Worm (Caenorhabditis elegans) whole organism, late embryonic: ENCODE results near the gene cdka-1.

ENCODE experiments used
- C08G9.2 ChIP-seq: sonication (generic microtip); optimal IDR thresholded peaks from 2 replicates; lab custom pipeline; 2016; ENCODE audit warnings: mild to moderate bottlenecking, missing genetic modification characterization, moderate library complexity, missing compliant biosample characterization
- K02D7.2 ChIP-seq: sonication (generic microtip); optimal IDR thresholded peaks from 2 replicates; lab custom pipeline; 2017; ENCODE audit warnings: mild to moderate bottlenecking, missing genetic modification characterization, missing compliant biosample characterization
- K09A11.1 ChIP-seq: sonication (generic microtip); optimal IDR thresholded peaks from 2 replicates; lab custom pipeline; 2017; ENCODE audit warnings: antibody characterized with exemption, mild to moderate bottlenecking, missing genetic modification characterization, missing compliant biosample characterization; ENCODE audit not compliant: insufficient read depth
- Y22D7AL.16 ChIP-seq: sonication (generic microtip); optimal IDR thresholded peaks from 2 replicates; lab custom pipeline; 2016; ENCODE audit warnings: missing genetic modification characterization, missing compliant biosample characterization
- ahr-1 ChIP-seq: sonication (generic microtip); optimal IDR thresholded peaks from 2 replicates; lab custom pipeline; 2016; ENCODE audit warnings: missing genetic modification characterization, missing compliant biosample characterization
- ama-1 ChIP-seq: fragments of 150-350 bp; optimal IDR thresholded peaks from 2 replicates; lab custom pipeline; 2014
- ceh-19 ChIP-seq: fragments of 200-800 bp; sonication (Bioruptor generic); optimal IDR thresholded peaks from 2 replicates; lab custom pipeline; 2018; ENCODE audit warnings: mild to moderate bottlenecking, missing genetic modification characterization, missing compliant biosample characterization
- ceh-2 ChIP-seq: sonication (generic microtip); optimal IDR thresholded peaks from 2 replicates; lab custom pipeline; 2016; ENCODE audit warnings: missing genotype, missing genetic modification characterization, missing compliant biosample characterization
- ceh-22 ChIP-seq: sonication (generic microtip); optimal IDR thresholded peaks from 2 replicates; lab custom pipeline; 2017; ENCODE audit warnings: missing biosample characterization, missing genetic modification characterization
- ceh-24 ChIP-seq: sonication (generic microtip); optimal IDR thresholded peaks from 2 replicates; lab custom pipeline; 2016; ENCODE audit warnings: mild to moderate bottlenecking, missing genetic modification characterization, missing compliant biosample characterization
- ceh-30 ChIP-seq: fragments of 150-350 bp; optimal IDR thresholded peaks from 2 replicates; lab custom pipeline; 2014; ENCODE audit warnings: missing biosample characterization, missing genetic modification characterization
- ceh-31 ChIP-seq: sonication (generic microtip); optimal IDR thresholded peaks from 2 replicates; lab custom pipeline; 2016; ENCODE audit warnings: missing genetic modification characterization, missing compliant biosample characterization
- ceh-34 ChIP-seq: sonication (generic microtip); optimal IDR thresholded peaks from 2 replicates; lab custom pipeline; 2016; ENCODE audit warnings: mild to moderate bottlenecking, missing genetic modification characterization, missing compliant biosample characterization
- ceh-45 ChIP-seq: fragments of 200-800 bp; sonication (Bioruptor generic); IDR thresholded peaks from 2 replicates; pipeline ENCODE4 v1.3.6; 2022; ENCODE audit warnings: missing genetic modification reagents, missing genetic modification characterization, missing compliant biosample characterization
- ceh-6 ChIP-seq: fragments of 200-800 bp; sonication (Bioruptor generic); optimal IDR thresholded peaks from 2 replicates; lab custom pipeline; 2018; ENCODE audit warnings: mild to moderate bottlenecking, missing genetic modification characterization, missing compliant biosample characterization
- che-1 ChIP-seq: sonication (generic microtip); optimal IDR thresholded peaks from 2 replicates; lab custom pipeline; 2016; ENCODE audit warnings: mild to moderate bottlenecking, missing genetic modification characterization, missing compliant biosample characterization
- dmd-4 ChIP-seq: sonication (generic microtip); optimal IDR thresholded peaks from 2 replicates; lab custom pipeline; 2016; ENCODE audit warnings: borderline replicate concordance, missing genetic modification characterization, missing compliant biosample characterization
- elt-2 ChIP-seq: sonication (generic microtip); optimal IDR thresholded peaks from 2 replicates; lab custom pipeline; 2016; ENCODE audit warnings: missing genetic modification reagents, missing genetic modification characterization, missing compliant biosample characterization
- eyg-1 ChIP-seq: sonication (generic microtip); optimal IDR thresholded peaks from 2 replicates; lab custom pipeline; 2016; ENCODE audit warnings: missing genotype, missing genetic modification characterization, missing compliant biosample characterization
- fkh-10 ChIP-seq: fragments of 150-350 bp; optimal IDR thresholded peaks from 2 replicates; lab custom pipeline; 2014; ENCODE audit warnings: missing biosample characterization, missing genetic modification reagents, missing genetic modification characterization
- gmeb-2 ChIP-seq: sonication (generic microtip); optimal IDR thresholded peaks from 2 replicates; lab custom pipeline; 2016; ENCODE audit warnings: missing genetic modification characterization, inconsistent platforms, missing compliant biosample characterization
- hlh-13 ChIP-seq: fragments of 200-800 bp; sonication (Bioruptor generic); optimal IDR thresholded peaks from 2 replicates; lab custom pipeline; 2018; ENCODE audit warnings: mild to moderate bottlenecking, missing genetic modification characterization, missing compliant biosample characterization
- hlh-30 ChIP-seq: sonication (generic microtip); optimal IDR thresholded peaks from 2 replicates; lab custom pipeline; 2017; ENCODE audit warnings: antibody characterized with exemption, missing genetic modification characterization, missing compliant biosample characterization; ENCODE audit not compliant: insufficient read depth
- hlh-6 ChIP-seq: sonication (generic microtip); optimal IDR thresholded peaks from 2 replicates; lab custom pipeline; 2016; ENCODE audit warnings: missing genotype, missing genetic modification characterization, missing compliant biosample characterization
- lim-6 ChIP-seq: sonication (generic microtip); optimal IDR thresholded peaks from 2 replicates; lab custom pipeline; 2016; ENCODE audit warnings: missing genetic modification characterization, missing compliant biosample characterization
- lin-11 ChIP-seq: fragments of 200-800 bp; sonication (Bioruptor generic); optimal IDR thresholded peaks from 2 replicates; lab custom pipeline; 2018; ENCODE audit warnings: mild to moderate bottlenecking, missing genetic modification characterization, missing compliant biosample characterization
- mec-3 ChIP-seq: sonication (generic microtip); optimal IDR thresholded peaks from 2 replicates; lab custom pipeline; 2016; ENCODE audit warnings: borderline replicate concordance, missing genetic modification characterization, missing compliant biosample characterization
- nhr-11 ChIP-seq: fragments of 150-350 bp; optimal IDR thresholded peaks from 2 replicates; lab custom pipeline; 2014; ENCODE audit warnings: missing biosample characterization, missing genetic modification characterization
- nhr-232 ChIP-seq: sonication (generic microtip); optimal IDR thresholded peaks from 2 replicates; lab custom pipeline; 2016; ENCODE audit warnings: missing genetic modification characterization, missing compliant biosample characterization
- npax-4 ChIP-seq: sonication (generic microtip); optimal IDR thresholded peaks from 2 replicates; lab custom pipeline; 2016; ENCODE audit warnings: missing genetic modification characterization, missing compliant biosample characterization
- odd-2 ChIP-seq: sonication (generic microtip); optimal IDR thresholded peaks from 2 replicates; lab custom pipeline; 2017; ENCODE audit warnings: antibody characterized with exemption, mild to moderate bottlenecking, missing genetic modification characterization, missing compliant biosample characterization
- pha-4 ChIP-seq: fragments of 150-350 bp; optimal IDR thresholded peaks from 2 replicates; lab custom pipeline; 2018; ENCODE audit warnings: missing biosample characterization, missing genetic modification reagents, missing genetic modification characterization
- pqm-1 ChIP-seq: sonication (generic microtip); optimal IDR thresholded peaks from 2 replicates; lab custom pipeline; 2016; ENCODE audit warnings: missing genetic modification characterization, missing compliant biosample characterization
- ref-2 ChIP-seq: sonication (generic microtip); optimal IDR thresholded peaks from 2 replicates; lab custom pipeline; 2016; ENCODE audit warnings: missing genetic modification characterization, missing compliant biosample characterization
- sdc-2 ChIP-seq: sonication (generic microtip); optimal IDR thresholded peaks from 2 replicates; lab custom pipeline; 2016; ENCODE audit warnings: missing genotype, missing genetic modification characterization, missing compliant biosample characterization
- sox-2 ChIP-seq: fragments of 200-800 bp; sonication (Bioruptor generic); IDR thresholded peaks from 2 replicates; pipeline ENCODE4 v1.3.6; 2022; ENCODE audit warnings: missing genetic modification reagents, missing genetic modification characterization, missing compliant biosample characterization
- syd-9 ChIP-seq: sonication (generic microtip); optimal IDR thresholded peaks from 2 replicates; lab custom pipeline; 2016; ENCODE audit warnings: mild to moderate bottlenecking, missing genetic modification characterization, moderate library complexity, missing compliant biosample characterization
- tbx-2 ChIP-seq: sonication (generic microtip); optimal IDR thresholded peaks from 2 replicates; lab custom pipeline; 2016; ENCODE audit warnings: missing genetic modification characterization, missing compliant biosample characterization
- tbx-7 ChIP-seq: sonication (generic microtip); optimal IDR thresholded peaks from 2 replicates; lab custom pipeline; 2016; ENCODE audit warnings: missing genotype, missing genetic modification characterization, missing compliant biosample characterization
- unc-3 ChIP-seq, 2 experiments: fragments of 200-800 bp in 1 of 2; sonication (Bioruptor generic) in 1 of 2; sonication (generic microtip) in 1 of 2; conservative IDR thresholded peaks in 1 of 2; optimal IDR thresholded peaks in 1 of 2; 2 replicates each; pipeline versions ENCODE4 v1.3.6 to Lab custom; 2016 to 2022; ENCODE audit warnings: missing compliant biosample characterization in 2 of 2, missing genetic modification characterization in 2 of 2, missing genetic modification reagents in 1 of 2
- unc-55 ChIP-seq: sonication (generic microtip); optimal IDR thresholded peaks from 2 replicates; lab custom pipeline; 2017; ENCODE audit warnings: missing biosample characterization, missing genetic modification reagents, missing genetic modification characterization
- unc-86 ChIP-seq: sonication (generic microtip); optimal IDR thresholded peaks from 2 replicates; lab custom pipeline; 2016; ENCODE audit warnings: missing genetic modification characterization, missing compliant biosample characterization
- zip-5 ChIP-seq: sonication (generic microtip); optimal IDR thresholded peaks from 2 replicates; lab custom pipeline; 2016; ENCODE audit warnings: missing genetic modification characterization, missing compliant biosample characterization
- ztf-16 ChIP-seq: sonication (generic microtip); optimal IDR thresholded peaks from 2 replicates; lab custom pipeline; 2017; ENCODE audit warnings: missing genetic modification characterization, missing compliant biosample characterization

cdka-1 gene

DNA sequence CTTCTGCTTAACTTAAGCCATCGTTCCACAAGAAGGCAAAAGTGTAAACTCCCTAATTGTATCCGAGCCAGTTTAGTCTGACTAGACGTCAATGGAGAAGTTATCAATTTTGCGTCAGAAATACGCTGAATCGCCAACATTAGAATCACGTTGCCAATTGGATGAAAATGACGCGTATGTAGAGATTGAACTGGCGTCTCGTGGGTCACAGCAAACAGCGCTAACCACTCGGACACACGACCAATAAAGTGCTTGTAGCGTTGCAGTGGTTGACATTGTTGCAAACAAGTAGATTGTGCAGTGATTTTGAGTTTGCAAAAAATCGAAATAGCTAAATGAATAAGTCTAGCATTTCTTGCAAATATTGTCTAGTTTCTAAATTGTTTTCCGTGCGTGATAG, 31.0 kb downstream of the cdka-1 start (continued):
- TF ChIP-seq syd-9 (tag; lab: Kevin White, UChicago): peak; percentile 80
- peak; percentile 62 for TF ChIP-seq C08G9.2 (tag; lab: Kevin White, UChicago)
- TF ChIP-seq hlh-13 (GFP tag; lab: Kevin White, UChicago): peak; percentile 77
- TF ChIP-seq fkh-10: no peak
- peak; percentile 73 for TF ChIP-seq ceh-19 (GFP tag; lab: Kevin White, UChicago)
- TF ChIP-seq sdc-2 (tag; lab: Kevin White, UChicago): peak; percentile 62
- peak; percentile 59 for TF ChIP-seq unc-86 (tag; lab: Kevin White, UChicago)
- no peak for TF ChIP-seq tbx-7
- TF ChIP-seq tbx-2 (tag; lab: Kevin White, UChicago): peak; percentile 74
- TF ChIP-seq nhr-11 (tag; lab: Kevin White, UChicago): no peak
- TF ChIP-seq ceh-31: peak; percentile 30
- TF ChIP-seq hlh-30 (tag; lab: Kevin White, UChicago): peak; percentile 69
- TF ChIP-seq ceh-2 (tag; lab: Kevin White, UChicago): peak; percentile 34
- TF ChIP-seq ceh-45 (GFP tag; lab: Robert Waterston, UW): peak; percentile 63; the same call in 1 of the 2 replicates
- TF ChIP-seq pha-4: no peak
- peak; percentile 83 for TF ChIP-seq elt-2 (tag; lab: Kevin White, UChicago)
- TF ChIP-seq lim-6 (tag; lab: Kevin White, UChicago): no peak
- peak; percentile 25 for TF ChIP-seq ceh-24 (tag; lab: Kevin White, UChicago)
- no peak for TF ChIP-seq ama-1
- TF ChIP-seq unc-3 (GFP tag; conservative IDR thresholded peaks at IDR 0.05; lab: Robert Waterston, UW): peak; percentile 40; the same call in 1 of the 2 replicates
- TF ChIP-seq unc-3 (tag; optimal IDR thresholded peaks at IDR 0.05; lab: Kevin White, UChicago): peak; percentile 61
- TF ChIP-seq che-1: peak; percentile 86
- TF ChIP-seq eyg-1 (tag; lab: Kevin White, UChicago): peak; percentile 29
- peak; percentile 88 for TF ChIP-seq ref-2 (tag; lab: Kevin White, UChicago)
- peak; percentile 51 for TF ChIP-seq ceh-30 (tag; lab: Kevin White, UChicago)
- TF ChIP-seq sox-2 (GFP tag; lab: Robert Waterston, UW): peak; percentile 65
- peak; percentile 60 for TF ChIP-seq ztf-16 (tag; lab: Kevin White, UChicago)
- TF ChIP-seq odd-2 (tag; lab: Kevin White, UChicago): no peak
- peak; percentile 44 for TF ChIP-seq pqm-1
- TF ChIP-seq ceh-22 (tag; lab: Kevin White, UChicago): no peak
- TF ChIP-seq npax-4 (tag; lab: Kevin White, UChicago): peak; percentile 65
- TF ChIP-seq nhr-232 (tag; lab: Kevin White, UChicago): peak; percentile 75
- TF ChIP-seq unc-55: no peak
- TF ChIP-seq ceh-6 (GFP tag; lab: Kevin White, UChicago): peak; percentile 89
- TF ChIP-seq ahr-1: peak; percentile 69
- peak; percentile 35 for TF ChIP-seq zip-5 (tag; lab: Kevin White, UChicago)
- peak; percentile 66 for TF ChIP-seq dmd-4 (tag; lab: Kevin White, UChicago)
- TF ChIP-seq mec-3: no peak
- TF ChIP-seq K09A11.1 (tag; lab: Kevin White, UChicago): peak; percentile 57
- peak; percentile 80 for TF ChIP-seq gmeb-2 (tag; lab: Kevin White, UChicago)
- TF ChIP-seq ceh-34: peak; percentile 77
- peak; percentile 65 for TF ChIP-seq lin-11 (tag; lab: Kevin White, UChicago)
- peak; percentile 87 for TF ChIP-seq hlh-6
- TF ChIP-seq Y22D7AL.16 (tag; lab: Kevin White, UChicago): peak; percentile 63
- TF ChIP-seq K02D7.2 (tag; lab: Kevin White, UChicago): peak; percentile 59
